Worm (Caenorhabditis elegans) whole organism, L1 larva: ENCODE results near the gene F41B5.12.

Source experiments
- C16A3.4 ChIP-seq: fragments of 150-350 bp; optimal IDR thresholded peaks from 2 replicates; lab custom pipeline; 2014; ENCODE audit warnings: missing biosample characterization, missing genetic modification characterization
- aha-1 ChIP-seq: fragments of 150-350 bp; optimal IDR thresholded peaks from 2 replicates; lab custom pipeline; 2014; ENCODE audit warnings: missing biosample characterization, missing genetic modification characterization
- alr-1 ChIP-seq: fragments of 200-800 bp; sonication (Bioruptor generic); optimal IDR thresholded peaks from 2 replicates; lab custom pipeline; 2018; ENCODE audit warnings: borderline replicate concordance, mild to moderate bottlenecking, missing genetic modification characterization, missing compliant biosample characterization
- aly-2 ChIP-seq: fragments of 150-350 bp; optimal IDR thresholded peaks from 2 replicates; lab custom pipeline; 2014; ENCODE audit warnings: missing biosample characterization, missing genetic modification characterization
- blmp-1 ChIP-seq: fragments of 150-350 bp; optimal IDR thresholded peaks from 2 replicates; lab custom pipeline; 2014; ENCODE audit warnings: missing biosample characterization, missing genetic modification characterization
- ceh-90 ChIP-seq: sonication (generic microtip); optimal IDR thresholded peaks from 2 replicates; lab custom pipeline; 2016; ENCODE audit warnings: missing genetic modification characterization, missing compliant biosample characterization
- dpl-1 ChIP-seq, 3 experiments: fragments of 150-350 bp in 2 of 3; sonication (generic microtip) in 1 of 3; optimal IDR thresholded peaks; 2 replicates each; lab custom pipeline; 2014 to 2017; ENCODE audit warnings: missing biosample characterization in 3 of 3, missing genetic modification characterization in 3 of 3, missing genetic modification reagents in 3 of 3
- dsc-1 ChIP-seq: sonication (generic microtip); optimal IDR thresholded peaks from 2 replicates; lab custom pipeline; 2016; ENCODE audit warnings: mild to moderate bottlenecking, missing genetic modification characterization, missing compliant biosample characterization
- efl-1 ChIP-seq, 4 experiments: fragments of 150-350 bp; optimal IDR thresholded peaks in 3 of 4; peaks in 1 of 4; 1 replicate in 1 of 4; 2 replicates in 3 of 4; lab custom pipeline; 2014; ENCODE audit warnings: missing biosample characterization in 2 of 4, missing genetic modification characterization in 2 of 4, missing genetic modification reagents in 2 of 4
- efl-3 ChIP-seq: fragments of 200-800 bp; sonication (Bioruptor generic); optimal IDR thresholded peaks from 2 replicates; lab custom pipeline; 2018; ENCODE audit warnings: mild to moderate bottlenecking, missing genetic modification characterization, missing compliant biosample characterization
- egl-27 ChIP-seq, 2 experiments: fragments of 150-350 bp in 1 of 2; sonication (generic microtip); optimal IDR thresholded peaks; 3 replicates each; lab custom pipeline; 2017 to 2018; ENCODE audit warnings: missing biosample characterization in 2 of 2, missing genetic modification characterization in 2 of 2, missing genetic modification reagents in 2 of 2
- elt-2 ChIP-seq: sonication (generic microtip); optimal IDR thresholded peaks from 2 replicates; lab custom pipeline; 2016; ENCODE audit warnings: missing genetic modification characterization, mild to moderate bottlenecking, inconsistent platforms, missing compliant biosample characterization, missing genetic modification reagents
- ets-5 ChIP-seq: fragments of 200-800 bp; sonication (Bioruptor generic); IDR thresholded peaks from 2 replicates; pipeline ENCODE4 v1.3.6; 2022; ENCODE audit warnings: missing genetic modification characterization, missing compliant biosample characterization
- fkh-4 ChIP-seq: sonication (generic microtip); optimal IDR thresholded peaks from 2 replicates; lab custom pipeline; 2016; ENCODE audit warnings: missing compliant biosample characterization, missing genetic modification characterization, borderline replicate concordance
- grh-1 ChIP-seq: fragments of 200-800 bp; sonication (Bioruptor generic); IDR thresholded peaks from 2 replicates; pipeline ENCODE4 v1.3.6; 2022; ENCODE audit warnings: missing genetic modification reagents, missing genetic modification characterization, missing compliant biosample characterization
- hlh-17 ChIP-seq: fragments of 200-800 bp; sonication (Bioruptor generic); optimal IDR thresholded peaks from 2 replicates; lab custom pipeline; 2018; ENCODE audit warnings: missing genetic modification characterization, mild to moderate bottlenecking, missing compliant biosample characterization, moderate library complexity, borderline replicate concordance
- irx-1 ChIP-seq: sonication (generic microtip); optimal IDR thresholded peaks from 2 replicates; lab custom pipeline; 2016; ENCODE audit warnings: missing genetic modification characterization, missing compliant biosample characterization
- lin-35 ChIP-seq, 2 experiments: fragments of 150-350 bp; optimal IDR thresholded peaks; 2 replicates each; lab custom pipeline; 2014; ENCODE audit warnings: missing biosample characterization in 2 of 2, missing genetic modification characterization in 2 of 2, missing genetic modification reagents in 2 of 2
- lin-39 ChIP-seq: fragments of 150-350 bp; optimal IDR thresholded peaks from 2 replicates; lab custom pipeline; 2014; ENCODE audit warnings: missing biosample characterization, missing genetic modification reagents, missing genetic modification characterization
- lir-3 ChIP-seq: sonication (generic microtip); optimal IDR thresholded peaks from 2 replicates; lab custom pipeline; 2016; ENCODE audit warnings: mild to moderate bottlenecking, missing genetic modification characterization, moderate library complexity, missing compliant biosample characterization; ENCODE audit not compliant: poor library complexity
- mdl-1 ChIP-seq, 2 experiments: fragments of 150-350 bp; optimal IDR thresholded peaks; 2 replicates each; lab custom pipeline; 2014 to 2017; ENCODE audit warnings: missing biosample characterization in 2 of 2, missing genetic modification characterization in 2 of 2, inconsistent platforms in 1 of 2
- mef-2 ChIP-seq: fragments of 150-350 bp; optimal IDR thresholded peaks from 2 replicates; lab custom pipeline; 2014; ENCODE audit warnings: missing biosample characterization, missing genetic modification characterization
- mep-1 ChIP-seq: fragments of 150-350 bp; optimal IDR thresholded peaks from 2 replicates; lab custom pipeline; 2014; ENCODE audit warnings: missing biosample characterization, missing genetic modification characterization
- nhr-11 ChIP-seq: fragments of 150-350 bp; optimal IDR thresholded peaks from 2 replicates; lab custom pipeline; 2014; ENCODE audit warnings: missing biosample characterization, missing genetic modification characterization
- nhr-12 ChIP-seq: sonication (generic microtip); optimal IDR thresholded peaks from 2 replicates; lab custom pipeline; 2017; ENCODE audit warnings: missing biosample characterization, missing genetic modification characterization
- nhr-20 ChIP-seq: sonication (generic microtip); optimal IDR thresholded peaks from 2 replicates; lab custom pipeline; 2016; ENCODE audit warnings: mild to moderate bottlenecking, missing genetic modification characterization, missing compliant biosample characterization
- nhr-237 ChIP-seq: fragments of 150-350 bp; optimal IDR thresholded peaks from 2 replicates; lab custom pipeline; 2014; ENCODE audit warnings: missing biosample characterization, missing genetic modification characterization
- nhr-28 ChIP-seq: fragments of 150-350 bp; optimal IDR thresholded peaks from 2 replicates; lab custom pipeline; 2014; ENCODE audit warnings: missing biosample characterization, missing genetic modification characterization
- nhr-71 ChIP-seq: sonication (generic microtip); optimal IDR thresholded peaks from 2 replicates; lab custom pipeline; 2016; ENCODE audit warnings: mild to moderate bottlenecking, missing genetic modification characterization, moderate library complexity, missing compliant biosample characterization
- nhr-76 ChIP-seq: sonication (generic microtip); optimal IDR thresholded peaks from 2 replicates; lab custom pipeline; 2017; ENCODE audit warnings: missing biosample characterization, missing genetic modification characterization
- nhr-85 ChIP-seq: sonication (generic microtip); peaks from one replicate; lab custom pipeline; 2016; ENCODE audit warnings: missing genetic modification characterization, inconsistent platforms, missing compliant biosample characterization
- pag-3 ChIP-seq: sonication (generic microtip); optimal IDR thresholded peaks from 2 replicates; lab custom pipeline; 2017; ENCODE audit warnings: missing genetic modification characterization, mild to moderate bottlenecking, missing compliant biosample characterization, antibody characterized with exemption, borderline replicate concordance; ENCODE audit not compliant: insufficient read depth
- pqm-1 ChIP-seq: sonication (generic microtip); optimal IDR thresholded peaks from 3 replicates; lab custom pipeline; 2017; ENCODE audit warnings: missing biosample characterization, missing genetic modification characterization
- rnt-1 ChIP-seq: sonication (generic microtip); optimal IDR thresholded peaks from 2 replicates; lab custom pipeline; 2016; ENCODE audit warnings: mild to moderate bottlenecking, missing genetic modification characterization, moderate library complexity, missing compliant biosample characterization
- skn-1 ChIP-seq: fragments of 150-350 bp; optimal IDR thresholded peaks from 2 replicates; lab custom pipeline; 2014; ENCODE audit warnings: missing biosample characterization, missing genetic modification characterization
- snpc-4 ChIP-seq: fragments of 150-350 bp; optimal IDR thresholded peaks from 2 replicates; lab custom pipeline; 2014; ENCODE audit warnings: missing biosample characterization, missing genetic modification characterization
- snu-23 ChIP-seq: sonication (generic microtip); optimal IDR thresholded peaks from 2 replicates; lab custom pipeline; 2016; ENCODE audit warnings: missing genetic modification characterization, missing compliant biosample characterization
- swsn-7 ChIP-seq: sonication (generic microtip); optimal IDR thresholded peaks from 2 replicates; lab custom pipeline; 2016; ENCODE audit warnings: missing genetic modification characterization, missing compliant biosample characterization
- tlp-1 ChIP-seq: fragments of 150-350 bp; optimal IDR thresholded peaks from 2 replicates; lab custom pipeline; 2014; ENCODE audit warnings: missing biosample characterization, missing genetic modification characterization
- unc-130 ChIP-seq: fragments of 150-350 bp; optimal IDR thresholded peaks from 2 replicates; lab custom pipeline; 2017; ENCODE audit warnings: missing biosample characterization, missing genetic modification characterization, inconsistent platforms
- unc-62 ChIP-seq: fragments of 150-350 bp; optimal IDR thresholded peaks from 2 replicates; lab custom pipeline; 2014; ENCODE audit warnings: missing biosample characterization, missing genetic modification reagents, missing genetic modification characterization
- vab-15 ChIP-seq: sonication (generic microtip); optimal IDR thresholded peaks from 2 replicates; lab custom pipeline; 2017; ENCODE audit warnings: missing genotype, mild to moderate bottlenecking, missing genetic modification characterization, missing compliant biosample characterization
- xbp-1 ChIP-seq: sonication (generic microtip); optimal IDR thresholded peaks from 2 replicates; lab custom pipeline; 2016; ENCODE audit warnings: missing genetic modification characterization, missing compliant biosample characterization
- zip-4 ChIP-seq: fragments of 200-800 bp; sonication (Bioruptor generic); optimal IDR thresholded peaks from 2 replicates; lab custom pipeline; 2018; ENCODE audit warnings: mild to moderate bottlenecking, missing genetic modification characterization, moderate library complexity, missing compliant biosample characterization
- ztf-11 ChIP-seq, 2 experiments: sonication (generic microtip); optimal IDR thresholded peaks; 2 replicates each; lab custom pipeline; 2016 to 2017; ENCODE audit warnings: missing genetic modification characterization in 2 of 2, missing biosample characterization in 1 of 2, missing compliant biosample characterization in 1 of 2
- ztf-4 ChIP-seq: fragments of 150-350 bp; optimal IDR thresholded peaks from 2 replicates; lab custom pipeline; 2014; ENCODE audit warnings: missing biosample characterization, missing genetic modification characterization

F41B5.12 gene

DNA sequence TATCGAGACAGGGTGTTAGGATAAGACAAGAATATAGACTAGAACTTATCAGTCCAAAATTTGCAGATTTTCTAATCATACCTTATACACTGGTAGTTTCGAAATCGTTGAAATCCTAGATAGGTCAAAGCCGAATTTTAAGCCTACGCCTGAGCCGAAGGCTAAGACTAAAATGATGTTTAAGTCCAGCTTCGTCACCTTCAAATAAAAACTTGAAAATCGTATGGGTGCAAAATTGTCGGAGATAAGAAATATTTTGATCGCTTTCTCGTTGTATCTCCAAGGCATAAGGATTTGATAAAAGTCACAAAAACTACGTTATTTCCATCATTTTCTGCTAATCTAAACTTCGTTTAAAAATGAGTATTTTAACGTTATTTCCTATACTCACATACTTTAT, at the start of gene F41B5.12:
Gene F41B5.12, plus strand, starts transcription at position 301 of the 400 bp plus-strand sequence.
- TF ChIP-seq fkh-4 = no peak
- TF ChIP-seq pag-3 (tag; lab: Kevin White, UChicago) = no peak
- no peak for TF ChIP-seq rnt-1 (tag; lab: Kevin White, UChicago)
- no peak for TF ChIP-seq aly-2
- TF ChIP-seq nhr-20 (tag; lab: Kevin White, UChicago) = no peak
- TF ChIP-seq unc-62 (GFP tag; lab: Kevin White, UChicago) = no peak

- TF ChIP-seq ztf-11 (tag; optimal IDR thresholded peaks at IDR 0.05; lab: Kevin White, UChicago) = no peak
- TF ChIP-seq nhr-20 (tag; lab: Kevin White, UChicago) = peak; percentile 73
- TF ChIP-seq mdl-1 (tag; optimal IDR thresholded peaks at IDR 0.05; lab: Kevin White, UChicago) = peak in 1 of 2 experiments; percentile 62
- no peak for TF ChIP-seq swsn-7 (tag; lab: Kevin White, UChicago)
- peak; percentile 9 for TF ChIP-seq elt-2 (tag; lab: Kevin White, UChicago)
- TF ChIP-seq efl-1 (optimal IDR thresholded peaks at IDR 0.05; lab: Kevin White, UChicago) = peak in 1 of 2 experiments; percentile 17
- no peak for TF ChIP-seq efl-1 (GFP tag; optimal IDR thresholded peaks at IDR 0.05 in 1 of 2; lab: Kevin White, UChicago)
- peak in 2 of 3 experiments; percentile 2 to 8 for TF ChIP-seq dpl-1 (GFP tag; optimal IDR thresholded peaks at IDR 0.05; lab: Kevin White, UChicago)
- no peak for TF ChIP-seq lin-39 (tag; lab: Kevin White, UChicago)
- peak; percentile 39 for TF ChIP-seq snu-23
- TF ChIP-seq blmp-1 (tag; lab: Kevin White, UChicago) = peak; percentile 22
- peak in 1 of 2 experiments; percentile 45 for TF ChIP-seq lin-35 (GFP tag; optimal IDR thresholded peaks at IDR 0.05; lab: Kevin White, UChicago)
- TF ChIP-seq, all 84 proteins: peak for 8
Observed at ce11 chrV:2211936-2212335, 48.8 kb upstream of the F41B5.12 start, which contains the start of gene nhr-133. TSS of gene nhr-133 (minus strand) at chrV:2212118.

DNA sequence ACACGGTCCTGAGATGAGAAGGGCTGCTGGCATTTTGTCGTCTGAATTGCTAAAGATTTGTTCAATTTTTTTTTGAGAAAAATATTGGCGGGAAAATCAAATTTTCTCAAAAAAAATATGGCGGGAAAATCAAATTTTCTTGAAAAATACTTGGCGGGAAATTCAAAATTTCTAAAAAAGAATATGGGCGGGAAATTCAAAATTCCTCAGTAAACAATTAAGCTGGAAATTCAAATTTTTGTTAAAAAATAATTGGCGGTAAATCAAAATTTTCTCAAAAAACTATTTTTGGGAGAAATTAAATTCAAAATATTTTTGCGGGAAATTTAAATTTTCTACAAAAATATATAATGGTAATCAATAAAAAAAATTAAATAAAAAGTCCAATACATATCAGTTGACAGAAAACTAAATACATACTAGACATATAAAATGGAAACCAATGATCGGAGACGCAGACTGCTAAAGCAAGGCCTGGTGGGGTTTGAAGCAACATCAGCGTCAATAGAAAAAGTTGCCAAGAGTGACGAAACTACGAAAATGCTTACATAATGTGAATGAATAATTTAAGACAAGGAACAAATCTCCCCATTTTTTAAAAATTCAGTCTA, 46.2 kb upstream of the F41B5.12 start, which contains the start of gene nhr-184:
Gene nhr-184, minus strand, starts transcription at position 51 of the 611 bp plus-strand sequence.
- TF ChIP-seq lir-3 (tag; lab: Kevin White, UChicago) (no peak), nhr-71 (tag; lab: Kevin White, UChicago) (peak; percentile 11), nhr-12 (tag; lab: Kevin White, UChicago) (no peak), zip-4 (GFP tag; lab: Kevin White, UChicago) (no peak), ceh-90 (tag; lab: Kevin White, UChicago) (no peak), nhr-76 (no peak), efl-1 (optimal IDR thresholded peaks at IDR 0.05; lab: Kevin White, UChicago) (no peak), efl-1 (GFP tag; optimal IDR thresholded peaks at IDR 0.05 in 1 of 2; lab: Kevin White, UChicago) (peak in 1 of 2 experiments; percentile 54), ztf-4 (no peak), nhr-28 (no peak), dpl-1 (GFP tag; optimal IDR thresholded peaks at IDR 0.05; lab: Kevin White, UChicago) (no peak), snpc-4 (tag; lab: Kevin White, UChicago) (no peak), grh-1 (no peak), ets-5 (no peak), dsc-1 (tag; lab: Kevin White, UChicago) (no peak), efl-3 (GFP tag; lab: Kevin White, UChicago) (no peak), elt-2 (tag; lab: Kevin White, UChicago) (no peak), lin-35 (GFP tag; optimal IDR thresholded peaks at IDR 0.05; lab: Kevin White, UChicago) (peak in 1 of 2 experiments; percentile 16), unc-130 (tag; lab: Kevin White, UChicago) (no peak), alr-1 (tag; lab: Kevin White, UChicago) (no peak), lin-39 (tag; lab: Kevin White, UChicago) (no peak), vab-15 (tag; lab: Kevin White, UChicago) (no peak), mef-2 (no peak), irx-1 (tag; lab: Kevin White, UChicago) (no peak), nhr-11 (no peak), mep-1 (tag; lab: Kevin White, UChicago) (peak; percentile 0), nhr-237 (no peak), egl-27 (tag; optimal IDR thresholded peaks at IDR 0.05; lab: Kevin White, UChicago) (no peak), xbp-1 (no peak), C16A3.4 (tag; lab: Kevin White, UChicago) (no peak), aha-1 (tag; lab: Kevin White, UChicago) (no peak), ztf-11 (tag; optimal IDR thresholded peaks at IDR 0.05; lab: Kevin White, UChicago) (no peak), skn-1 (tag; lab: Kevin White, UChicago) (peak; percentile 34), nhr-85 (tag; lab: Kevin White, UChicago) (no peak), hlh-17 (GFP tag; lab: Kevin White, UChicago) (no peak), mdl-1 (tag; optimal IDR thresholded peaks at IDR 0.05; lab: Kevin White, UChicago) (no peak), pqm-1 (tag; lab: Kevin White, UChicago) (no peak), tlp-1 (no peak)
